Worm (Caenorhabditis elegans): Measurements from ENCODE around the gene Y64G10A.10.

The Y64G10A.10 gene

ce11 chrIV:14272561-14272960, 31.3 kb upstream of the Y64G10A.10 start (continued):
- TF ChIP-seq unc-62 (GFP tag; optimal IDR thresholded peaks at IDR 0.05) = no peak
- peak in 1 of 2 experiments; percentile 14 for TF ChIP-seq lin-35 (GFP tag; optimal IDR thresholded peaks at IDR 0.05)
- TF ChIP-seq nhr-84 (tag; optimal IDR thresholded peaks at IDR 0.05) = no peak
- no peak for TF ChIP-seq Y116A8C.19 (tag; optimal IDR thresholded peaks at IDR 0.05; ENCODE audit: borderline replicate concordance)
- no peak for TF ChIP-seq nhr-76 (tag; optimal IDR thresholded peaks at IDR 0.05)
- TF ChIP-seq lin-14 (GFP tag; optimal IDR thresholded peaks at IDR 0.05) = peak; percentile 87
- peak; percentile 65 for TF ChIP-seq fkh-10 (GFP tag; optimal IDR thresholded peaks at IDR 0.05)
- no peak for TF ChIP-seq nhr-19 (GFP tag; conservative IDR thresholded peaks at IDR 0.05)
- peak; percentile 43 for TF ChIP-seq unc-86 (tag; optimal IDR thresholded peaks at IDR 0.05)
- peak; percentile 31 for TF ChIP-seq swsn-7 (tag; optimal IDR thresholded peaks at IDR 0.05)
- TF ChIP-seq C16A3.4 (tag; optimal IDR thresholded peaks at IDR 0.05) = no peak
- TF ChIP-seq snpc-4 (tag; optimal IDR thresholded peaks at IDR 0.05) = no peak
- TF ChIP-seq sptf-1 (tag; optimal IDR thresholded peaks at IDR 0.05) = no peak
- TF ChIP-seq zag-1 (tag; optimal IDR thresholded peaks at IDR 0.05) = no peak
- no peak for TF ChIP-seq ama-1 (optimal IDR thresholded peaks at IDR 0.05)
- no peak for TF ChIP-seq ceh-88 (GFP tag; IDR thresholded peaks at IDR 0.05)
- TF ChIP-seq pag-3 (tag; optimal IDR thresholded peaks at IDR 0.05; ENCODE audit: borderline replicate concordance, insufficient read depth) = no peak
- no peak for TF ChIP-seq vab-15 (tag; optimal IDR thresholded peaks at IDR 0.05)
- peak; percentile 35 for TF ChIP-seq snu-23 (GFP tag; optimal IDR thresholded peaks at IDR 0.05)
- TF ChIP-seq ets-5 (GFP tag; IDR thresholded peaks at IDR 0.05) = no peak
- peak; percentile 60 for TF ChIP-seq nhr-71 (tag; optimal IDR thresholded peaks at IDR 0.05)
- TF ChIP-seq egl-13 (tag; optimal IDR thresholded peaks at IDR 0.05) = peak; percentile 40
- TF ChIP-seq unc-30 (tag; optimal IDR thresholded peaks at IDR 0.05) = no peak
- TF ChIP-seq unc-130 (tag; optimal IDR thresholded peaks at IDR 0.05) = no peak
- peak; percentile 76 for TF ChIP-seq fkh-8 (tag; optimal IDR thresholded peaks at IDR 0.05)

ce11 chrIV:14269932-14270331, 28.7 kb upstream of the Y64G10A.10 start:
- TF ChIP-seq mef-2 (tag; optimal IDR thresholded peaks at IDR 0.05) (no peak), aly-2 (tag; optimal IDR thresholded peaks at IDR 0.05) (no peak), mab-9 (GFP tag; IDR thresholded peaks at IDR 0.05) (no peak), nhr-47 (tag; optimal IDR thresholded peaks at IDR 0.05) (no peak), fkh-10 (GFP tag; optimal IDR thresholded peaks at IDR 0.05) (no peak), ama-1 (optimal IDR thresholded peaks at IDR 0.05) (no peak), unc-98 (GFP tag; IDR thresholded peaks at IDR 0.05) (no peak)

ce11 chrIV:14268882-14269281, 27.6 kb upstream of the Y64G10A.10 start:
- TF ChIP-seq nhr-71 (tag; optimal IDR thresholded peaks at IDR 0.05) (peak; percentile 68), unc-86 (tag; optimal IDR thresholded peaks at IDR 0.05) (no peak), sup-37 (GFP tag; optimal IDR thresholded peaks at IDR 0.05) (no peak), hlh-17 (GFP tag; optimal IDR thresholded peaks at IDR 0.05; ENCODE audit: borderline replicate concordance) (no peak), alr-1 (tag; optimal IDR thresholded peaks at IDR 0.05; ENCODE audit: borderline replicate concordance) (no peak), unc-62 (GFP tag; optimal IDR thresholded peaks at IDR 0.05) (no peak), blmp-1 (tag; optimal IDR thresholded peaks at IDR 0.05) (no peak), swsn-7 (tag; optimal IDR thresholded peaks at IDR 0.05) (no peak), egl-13 (tag; optimal IDR thresholded peaks at IDR 0.05) (peak; percentile 81), Y116A8C.19 (tag; optimal IDR thresholded peaks at IDR 0.05; ENCODE audit: borderline replicate concordance) (no peak), unc-30 (tag; optimal IDR thresholded peaks at IDR 0.05) (no peak), rnt-1 (tag; optimal IDR thresholded peaks at IDR 0.05) (no peak), zag-1 (tag; optimal IDR thresholded peaks at IDR 0.05) (no peak), nhr-47 (tag; optimal IDR thresholded peaks at IDR 0.05) (peak; percentile 17), pag-3 (tag; optimal IDR thresholded peaks at IDR 0.05; ENCODE audit: borderline replicate concordance, insufficient read depth) (no peak), nhr-11 (tag; optimal IDR thresholded peaks at IDR 0.05) (no peak), nhr-28 (tag; optimal IDR thresholded peaks at IDR 0.05) (no peak), sptf-1 (tag; optimal IDR thresholded peaks at IDR 0.05) (no peak), ztf-4 (tag; optimal IDR thresholded peaks at IDR 0.05) (no peak), nhr-20 (tag; optimal IDR thresholded peaks at IDR 0.05) (no peak), ets-5 (GFP tag; IDR thresholded peaks at IDR 0.05) (no peak), egl-27 (tag; optimal IDR thresholded peaks at IDR 0.05) (no peak)

All from whole organism, L1 larva.